Worm (Caenorhabditis elegans): ENCODE measurements around the gene F49F1.17.

DNA sequence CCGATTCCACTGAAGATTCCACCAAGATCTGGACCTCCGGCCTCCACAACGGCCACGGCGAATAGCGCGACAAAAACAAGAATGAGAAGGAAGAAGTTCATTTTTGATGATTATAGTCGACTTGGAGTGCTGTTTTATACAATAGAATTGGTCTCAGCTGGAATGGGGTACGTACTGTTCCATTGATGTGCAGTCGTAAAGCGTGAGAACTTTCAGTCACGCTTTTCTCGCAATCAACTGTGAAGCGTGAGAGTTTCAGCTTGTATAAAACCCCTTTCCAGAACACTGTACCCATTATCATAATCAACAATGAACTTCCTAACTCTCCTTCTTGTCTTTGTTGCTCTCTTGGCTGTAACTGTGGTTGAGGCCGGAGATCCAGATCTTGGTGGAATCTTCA lies 20.0 kb downstream of the F49F1.17 start, which contains the start of the genes F49F1.4 and F49F1.2:
- TF ChIP-seq ama-1 (optimal IDR thresholded peaks at IDR 0.05) (no peak), ama-1 (GFP tag; optimal IDR thresholded peaks at IDR 0.05) (no peak), Y79H2A.3 (GFP tag; conservative IDR thresholded peaks at IDR 0.05) (no peak), snpc-4 (GFP tag; optimal IDR thresholded peaks at IDR 0.05) (no peak), snpc-4 (tag; optimal IDR thresholded peaks at IDR 0.05) (no peak)
